Fruit fly (Drosophila melanogaster) whole organism, embryonic: ENCODE measurements around the gene lwr.

Experiments
- Asciz ChIP-seq: fragments of 200-800 bp; sonication (Bioruptor generic); optimal IDR thresholded peaks from 2 replicates; lab custom pipeline; 2017; ENCODE audit warnings: missing biosample characterization, mild to moderate bottlenecking, missing genetic modification characterization, missing genetic modification reagents
- Atf-2 ChIP-seq: fragments of 200-800 bp; sonication (Bioruptor generic); optimal IDR thresholded peaks from 2 replicates; lab custom pipeline; 2016; ENCODE audit warnings: missing biosample characterization, missing genetic modification characterization
- Awh ChIP-seq: fragments of 200-800 bp; sonication (Bioruptor generic); IDR thresholded peaks from 2 replicates; pipeline ENCODE4, ENCODE4 v1.3.6; 2022; ENCODE audit warnings: missing biosample characterization, missing genetic modification characterization
- Blimp-1 ChIP-seq: fragments of 200-800 bp; sonication (Bioruptor generic); optimal IDR thresholded peaks from 3 replicates; lab custom pipeline; 2018; ENCODE audit warnings: missing biosample characterization, missing genetic modification characterization, mild to moderate bottlenecking, moderate library complexity, missing genetic modification reagents
- CG10543 ChIP-seq: fragments of 200-800 bp; sonication (Bioruptor generic); optimal IDR thresholded peaks from 3 replicates; lab custom pipeline; 2017; ENCODE audit warnings: missing biosample characterization, mild to moderate bottlenecking, missing genetic modification characterization, moderate library complexity
- CG10979 ChIP-seq: fragments of 200-800 bp; sonication (Bioruptor generic); optimal IDR thresholded peaks from 2 replicates; lab custom pipeline; 2018; ENCODE audit warnings: missing biosample characterization, mild to moderate bottlenecking, missing genetic modification characterization, moderate library complexity
- CG14014 ChIP-seq: fragments of 200-800 bp; sonication (Bioruptor generic); IDR thresholded peaks from 2 replicates; pipeline ENCODE4 v1.3.6; 2022; ENCODE audit warnings: missing biosample characterization, missing genetic modification characterization
- CG14441 ChIP-seq: fragments of 200-800 bp; sonication (Bioruptor generic); IDR thresholded peaks from 2 replicates; pipeline ENCODE4 v1.3.6; 2022; ENCODE audit warnings: missing biosample characterization, missing genetic modification characterization
- CG14667 ChIP-seq: fragments of 200-800 bp; sonication (Bioruptor generic); IDR thresholded peaks from 2 replicates; pipeline ENCODE4 v1.3.6; 2022; ENCODE audit warnings: missing biosample characterization, missing genetic modification characterization
- CG18619 ChIP-seq: fragments of 200-800 bp; sonication (Bioruptor generic); optimal IDR thresholded peaks from 3 replicates; lab custom pipeline; 2017; ENCODE audit warnings: missing biosample characterization, mild to moderate bottlenecking, missing genetic modification characterization
- CG2129 ChIP-seq: fragments of 200-800 bp; sonication (Bioruptor generic); IDR thresholded peaks from 2 replicates; pipeline ENCODE4 v1.3.6; 2022; ENCODE audit warnings: missing biosample characterization, missing genetic modification characterization; ENCODE audit not compliant: partially characterized antibody
- CG2202 ChIP-seq: fragments of 200-800 bp; sonication (Bioruptor generic); optimal IDR thresholded peaks from 2 replicates; lab custom pipeline; 2018; ENCODE audit warnings: missing biosample characterization, mild to moderate bottlenecking, missing genetic modification characterization
- CG2678 ChIP-seq: fragments of 200-800 bp; sonication (Bioruptor generic); optimal IDR thresholded peaks from 3 replicates; lab custom pipeline; 2019; ENCODE audit warnings: missing biosample characterization, mild to moderate bottlenecking, missing genetic modification characterization, moderate library complexity
- CG3065 ChIP-seq: fragments of 200-800 bp; sonication (Bioruptor generic); optimal IDR thresholded peaks from 2 replicates; lab custom pipeline; 2016; ENCODE audit warnings: missing biosample characterization, missing genetic modification characterization
- CG33213 ChIP-seq: fragments of 200-800 bp; sonication (Bioruptor generic); optimal IDR thresholded peaks from 3 replicates; lab custom pipeline; 2016; ENCODE audit warnings: missing biosample characterization, missing genetic modification characterization
- CG34376 ChIP-seq: fragments of 200-800 bp; sonication (Bioruptor generic); optimal IDR thresholded peaks from 2 replicates; lab custom pipeline; 2018; ENCODE audit warnings: missing biosample characterization, mild to moderate bottlenecking, missing genetic modification characterization
- CG4730 ChIP-seq: fragments of 200-800 bp; sonication (Bioruptor generic); IDR thresholded peaks from 2 replicates; pipeline ENCODE4 v1.3.6; 2022; ENCODE audit warnings: missing biosample characterization, missing genetic modification characterization
- CG6854 ChIP-seq: fragments of 200-800 bp; sonication (Bioruptor generic); optimal IDR thresholded peaks from 3 replicates; lab custom pipeline; 2017; ENCODE audit warnings: missing biosample characterization, mild to moderate bottlenecking, missing genetic modification characterization
- CG7357 ChIP-seq: fragments of 200-800 bp; sonication (Bioruptor generic); IDR thresholded peaks from 3 replicates; pipeline ENCODE4 v1.3.6; 2022; ENCODE audit warnings: missing biosample characterization, missing genetic modification characterization
- CG7372 ChIP-seq: fragments of 200-800 bp; sonication (Bioruptor generic); IDR thresholded peaks from 2 replicates; pipeline ENCODE4 v1.3.6; 2022; ENCODE audit warnings: missing biosample characterization, missing genetic modification characterization
- CG7963 ChIP-seq: fragments of 200-800 bp; sonication (Bioruptor generic); IDR thresholded peaks from 3 replicates; pipeline ENCODE4 v1.3.6; 2022; ENCODE audit warnings: missing biosample characterization, missing genetic modification characterization; ENCODE audit not compliant: partially characterized antibody
- CG8281 ChIP-seq: fragments of 200-800 bp; sonication (Bioruptor generic); optimal IDR thresholded peaks from 2 replicates; lab custom pipeline; 2018; ENCODE audit warnings: missing biosample characterization, mild to moderate bottlenecking, missing genetic modification characterization, moderate library complexity
- CoRest ChIP-seq: fragments of 200-800 bp; sonication (Bioruptor generic); optimal IDR thresholded peaks from 3 replicates; lab custom pipeline; 2018; ENCODE audit warnings: missing biosample characterization, mild to moderate bottlenecking, missing genetic modification characterization, moderate library complexity
- D19A ChIP-seq: fragments of 200-800 bp; optimal IDR thresholded peaks from 3 replicates; lab custom pipeline; 2019; ENCODE audit warnings: missing biosample characterization, mild to moderate bottlenecking, missing genetic modification characterization, moderate library complexity
- Hsf ChIP-seq: fragments of 200-800 bp; sonication (Bioruptor generic); optimal IDR thresholded peaks from 3 replicates; lab custom pipeline; 2016; ENCODE audit warnings: missing biosample characterization, missing genetic modification characterization
- Oli ChIP-seq: fragments of 200-800 bp; sonication (Bioruptor generic); optimal IDR thresholded peaks from 2 replicates; lab custom pipeline; 2018; ENCODE audit warnings: missing biosample characterization, mild to moderate bottlenecking, missing genetic modification characterization, moderate library complexity
- Ptx1 ChIP-seq: fragments of 200-800 bp; sonication (Bioruptor generic); IDR thresholded peaks from 2 replicates; pipeline ENCODE4 v1.3.6; 2022; ENCODE audit warnings: missing biosample characterization, missing genetic modification characterization
- Rx ChIP-seq: fragments of 200-800 bp; sonication (Bioruptor generic); IDR thresholded peaks from 2 replicates; pipeline ENCODE4 v1.3.6; 2022; ENCODE audit warnings: missing biosample characterization, missing genetic modification characterization
- Ssrp ChIP-seq: fragments of 200-800 bp; sonication (Bioruptor generic); optimal IDR thresholded peaks from 2 replicates; lab custom pipeline; 2018; ENCODE audit warnings: missing biosample characterization, mild to moderate bottlenecking, missing genetic modification characterization, moderate library complexity
- TFAM ChIP-seq: fragments of 200-800 bp; sonication (Bioruptor generic); optimal IDR thresholded peaks from 2 replicates; lab custom pipeline; 2017; ENCODE audit warnings: missing biosample characterization, missing genetic modification characterization, inconsistent platforms
- bcd ChIP-seq: fragments of 200-800 bp; sonication (Bioruptor generic); optimal IDR thresholded peaks from 2 replicates; lab custom pipeline; 2017; ENCODE audit warnings: missing biosample characterization, mild to moderate bottlenecking, missing genetic modification characterization
- bigmax ChIP-seq: fragments of 200-800 bp; sonication (Bioruptor generic); optimal IDR thresholded peaks from 2 replicates; lab custom pipeline; 2018; ENCODE audit warnings: missing biosample characterization, mild to moderate bottlenecking, missing genetic modification characterization
- cas ChIP-seq: fragments of 200-800 bp; sonication (Bioruptor generic); IDR thresholded peaks from 2 replicates; pipeline ENCODE4 v1.3.6; 2022; ENCODE audit warnings: missing biosample characterization, missing genetic modification characterization
- dan ChIP-seq: fragments of 200-800 bp; sonication (Bioruptor generic); IDR thresholded peaks from 2 replicates; pipeline ENCODE4 v1.3.6; 2022; ENCODE audit warnings: missing biosample characterization, missing genetic modification characterization
- ems ChIP-seq: fragments of 200-800 bp; sonication (Bioruptor generic); optimal IDR thresholded peaks from 3 replicates; lab custom pipeline; 2016; ENCODE audit warnings: missing biosample characterization, missing genetic modification characterization
- fd64A ChIP-seq: fragments of 200-800 bp; sonication (Bioruptor generic); optimal IDR thresholded peaks from 3 replicates; lab custom pipeline; 2018; ENCODE audit warnings: missing biosample characterization, mild to moderate bottlenecking, missing genetic modification characterization
- fru ChIP-seq: fragments of >200 bp; optimal IDR thresholded peaks from 2 replicates; lab custom pipeline; 2017
- gcm2 ChIP-seq: fragments of 200-800 bp; sonication (Bioruptor generic); optimal IDR thresholded peaks from 2 replicates; lab custom pipeline; 2016; ENCODE audit warnings: missing biosample characterization, missing genetic modification characterization
- gt ChIP-seq: fragments of 200-800 bp; sonication (Bioruptor generic); IDR thresholded peaks from 2 replicates; pipeline ENCODE4 v1.3.6; 2022; ENCODE audit warnings: missing biosample characterization, missing genetic modification characterization
- insv ChIP-seq, 2 experiments: fragments of 200-800 bp; sonication (Bioruptor generic); optimal IDR thresholded peaks; 3 replicates each; lab custom pipeline; 2016 to 2018; ENCODE audit warnings: missing biosample characterization in 2 of 2, missing genetic modification characterization in 2 of 2
- inv ChIP-seq: fragments of 200-800 bp; sonication (Bioruptor generic); IDR thresholded peaks from 2 replicates; pipeline ENCODE4 v1.3.6; 2022; ENCODE audit warnings: missing biosample characterization, missing genetic modification characterization; ENCODE audit not compliant: partially characterized antibody
- lov ChIP-seq, 2 experiments: fragments of 200-800 bp in 1 of 2; fragments of >200 bp in 1 of 2; sonication (Bioruptor generic) in 1 of 2; IDR thresholded peaks in 1 of 2; optimal IDR thresholded peaks in 1 of 2; 2 replicates in 1 of 2; 3 replicates in 1 of 2; pipeline versions ENCODE4 v1.3.6 to Lab custom; 2017 to 2022; ENCODE audit warnings: missing biosample characterization in 1 of 2, missing genetic modification characterization in 1 of 2
- mam ChIP-seq: fragments of 200-800 bp; sonication (Bioruptor generic); optimal IDR thresholded peaks from 3 replicates; lab custom pipeline; 2016; ENCODE audit warnings: missing biosample characterization, missing genetic modification characterization
- onecut ChIP-seq: fragments of 200-800 bp; sonication (Bioruptor generic); IDR thresholded peaks from 2 replicates; pipeline ENCODE4 v1.3.6; 2022; ENCODE audit warnings: missing biosample characterization, missing genetic modification characterization
- pnt ChIP-seq: fragments of 200-800 bp; sonication (Bioruptor generic); optimal IDR thresholded peaks from 3 replicates; lab custom pipeline; 2016; ENCODE audit warnings: missing biosample characterization, missing genetic modification characterization
- row ChIP-seq: fragments of 200-800 bp; sonication (Bioruptor generic); IDR thresholded peaks from 3 replicates; pipeline ENCODE4 v1.3.6; 2022; ENCODE audit warnings: missing biosample characterization, missing genetic modification characterization
- sd ChIP-seq: fragments of 200-800 bp; sonication (Bioruptor generic); optimal IDR thresholded peaks from 3 replicates; lab custom pipeline; 2018; ENCODE audit warnings: missing biosample characterization, mild to moderate bottlenecking, missing genetic modification characterization, moderate library complexity
- sr ChIP-seq: fragments of 200-800 bp; sonication (Bioruptor generic); IDR thresholded peaks from 3 replicates; pipeline ENCODE4 v1.3.6; 2022; ENCODE audit warnings: missing biosample characterization, missing genetic modification characterization
- stc ChIP-seq: fragments of 200-800 bp; sonication (Bioruptor generic); IDR thresholded peaks from 2 replicates; pipeline ENCODE4 v1.3.6; 2022; ENCODE audit warnings: missing biosample characterization, missing genetic modification characterization
- unc-4 ChIP-seq: fragments of 200-800 bp; sonication (Bioruptor generic); IDR thresholded peaks from 2 replicates; pipeline ENCODE4 v1.3.6; 2022; ENCODE audit warnings: missing biosample characterization, missing genetic modification characterization; ENCODE audit not compliant: partially characterized antibody

lwr gene

DNA sequence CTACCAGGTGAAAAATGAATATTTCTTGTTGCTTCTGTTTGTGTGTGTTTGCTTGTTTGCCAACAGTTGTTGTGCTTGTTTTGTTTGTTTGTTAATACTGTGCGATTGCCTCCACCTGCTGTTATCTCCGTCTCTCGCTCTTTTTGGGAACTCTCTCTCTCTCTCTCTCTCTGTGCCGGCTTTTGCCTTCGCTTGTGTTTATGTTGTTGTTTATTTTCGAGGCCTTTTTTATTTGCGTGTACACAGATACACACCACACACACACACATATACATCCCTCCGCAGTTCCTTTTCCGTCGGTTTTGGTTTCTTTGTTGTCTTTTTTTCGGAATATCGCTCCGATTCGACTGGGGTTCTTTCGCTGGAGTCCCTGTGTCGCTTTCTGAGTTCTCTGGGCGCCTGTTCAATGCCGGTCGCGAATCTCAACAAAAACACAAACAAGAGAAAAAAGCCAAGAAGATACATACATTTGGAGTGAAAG is 31.8 kb downstream of the lwr start (continued):
- peak; percentile 54; the same call in 1 of the 2 replicates for TF ChIP-seq Awh (GFP tag; lab: Robert Waterston, UW)
- TF ChIP-seq CoRest (tag; lab: Kevin White, UChicago), result peak; percentile 56
- no peak for TF ChIP-seq mam (GFP tag; lab: Kevin White, UChicago)
- TF ChIP-seq sd (tag; lab: Kevin White, UChicago), result peak; percentile 49
- TF ChIP-seq Oli, result peak; percentile 7
- peak; percentile 92 for TF ChIP-seq CG2202 (tag; lab: Kevin White, UChicago)
- peak; percentile 65 for TF ChIP-seq CG6854 (GFP tag; lab: Kevin White, UChicago)
- TF ChIP-seq CG10543 (GFP tag; lab: Kevin White, UChicago), result peak; percentile 79
- no peak; the same call in 1 of the 2 replicates for TF ChIP-seq stc (GFP tag; lab: Robert Waterston, UW)
- peak; percentile 2 for TF ChIP-seq ems (GFP tag; lab: Kevin White, UChicago)
- TF ChIP-seq Hsf (GFP tag; lab: Kevin White, UChicago), result peak; percentile 38
- TF ChIP-seq CG3065 (GFP tag; lab: Kevin White, UChicago), result peak; percentile 45
- TF ChIP-seq TFAM (GFP tag; lab: Kevin White, UChicago), result peak; percentile 52
- no peak for TF ChIP-seq Ptx1 (GFP tag; lab: Robert Waterston, UW)
- no peak for TF ChIP-seq CG7963 (GFP tag; lab: Robert Waterston, UW)
- TF ChIP-seq bcd (GFP tag; lab: Kevin White, UChicago), result peak; percentile 67
- no peak for TF ChIP-seq CG34376 (GFP tag; lab: Kevin White, UChicago)
- no peak for TF ChIP-seq gt (GFP tag; lab: Robert Waterston, UW)
- 0 out of 2 replicates have a peak, but pooled peaks have one; percentile 14 for TF ChIP-seq CG14441 (GFP tag; lab: Robert Waterston, UW)
- TF ChIP-seq cas (GFP tag; lab: Robert Waterston, UW), result no peak
- peak; percentile 68 for TF ChIP-seq CG10979 (tag; lab: Kevin White, UChicago)
- TF ChIP-seq CG33213, result peak; percentile 47
- no peak for TF ChIP-seq CG7357 (GFP tag; lab: Robert Waterston, UW)
- TF ChIP-seq fru (lab: Kevin White, UChicago), result no peak
- TF ChIP-seq Ssrp (tag; lab: Kevin White, UChicago), result no peak
- TF ChIP-seq CG14667 (GFP tag; lab: Robert Waterston, UW), result no peak
- peak; percentile 31; the same call in 1 of the 2 replicates for TF ChIP-seq CG14014 (GFP tag; lab: Robert Waterston, UW)
- no peak for TF ChIP-seq bigmax (GFP tag; lab: Kevin White, UChicago)
- TF ChIP-seq fd64A (GFP tag; lab: Kevin White, UChicago), result peak; percentile 90
- TF ChIP-seq Atf-2 (GFP tag; lab: Kevin White, UChicago), result peak; percentile 63
- TF ChIP-seq gcm2 (GFP tag; lab: Kevin White, UChicago), result no peak
- TF ChIP-seq D19A (tag; lab: Kevin White, UChicago), result peak; percentile 55
- TF ChIP-seq CG7372, result no peak
- TF ChIP-seq CG2129, result no peak
- TF ChIP-seq insv (GFP tag; optimal IDR thresholded peaks at IDR 0.05; lab: Kevin White, UChicago), result peak in 1 of 2 experiments; percentile 45
- TF ChIP-seq lov (optimal IDR thresholded peaks at IDR 0.05; lab: Kevin White, UChicago), result no peak
- TF ChIP-seq lov (GFP tag; IDR thresholded peaks at IDR 0.05; lab: Robert Waterston, UW), result 0 out of 3 replicates have a peak, but pooled peaks have one; percentile 63
- peak; percentile 66 for TF ChIP-seq CG2678 (tag; lab: Kevin White, UChicago)
- 0 out of 2 replicates have a peak, but pooled peaks have one; percentile 18 for TF ChIP-seq CG4730 (GFP tag; lab: Robert Waterston, UW)
- 0 out of 3 replicates have a peak, but pooled peaks have one; percentile 29 for TF ChIP-seq sr (GFP tag; lab: Robert Waterston, UW)
- TF ChIP-seq onecut, result peak; percentile 76
- no peak for TF ChIP-seq unc-4
- peak; percentile 81 for TF ChIP-seq Asciz (GFP tag; lab: Kevin White, UChicago)
- TF ChIP-seq CG8281 (tag; lab: Kevin White, UChicago), result peak; percentile 27
- TF ChIP-seq CG18619, result peak; percentile 52
- peak; percentile 7; the same call in 1 of the 3 replicates for TF ChIP-seq row (GFP tag; lab: Robert Waterston, UW)
- peak; percentile 69 for TF ChIP-seq Blimp-1 (GFP tag; lab: Kevin White, UChicago)
- no peak for TF ChIP-seq inv (GFP tag; lab: Robert Waterston, UW)
- TF ChIP-seq pnt, result peak; percentile 53
- TF ChIP-seq dan (GFP tag; lab: Robert Waterston, UW), result no peak
- no peak for TF ChIP-seq Rx (GFP tag; lab: Robert Waterston, UW)
